Fruit fly (Drosophila melanogaster): Measurements from ENCODE around the gene CG4069.

Gene CG4069

dm6 chr3L:12572366-12572765 lies 35.3 kb upstream of the CG4069 start, which contains the start of gene sowah (continued):
- peak; percentile 10 for TF ChIP-seq CG13296 (GFP tag; optimal IDR thresholded peaks at IDR 0.05)
- TF ChIP-seq CG17385 (GFP tag; optimal IDR thresholded peaks at IDR 0.05): no peak
- TF ChIP-seq Max (GFP tag; optimal IDR thresholded peaks at IDR 0.05): peak; percentile 60
- TF ChIP-seq CG7963 (GFP tag; IDR thresholded peaks at IDR 0.05; ENCODE audit: partially characterized antibody): no peak
- TF ChIP-seq CG6765 (GFP tag; optimal IDR thresholded peaks at IDR 0.05): no peak
- TF ChIP-seq CG7786 (GFP tag; optimal IDR thresholded peaks at IDR 0.05): peak; percentile 43
- TF ChIP-seq lbe (GFP tag; optimal IDR thresholded peaks at IDR 0.05): no peak
- no peak for TF ChIP-seq fd3F (GFP tag; optimal IDR thresholded peaks at IDR 0.05)
- peak; percentile 21 for TF ChIP-seq jing (GFP tag; optimal IDR thresholded peaks at IDR 0.05)
- 0 out of 2 replicates have a peak, but pooled peaks have one; percentile 6 for TF ChIP-seq ssp (GFP tag; IDR thresholded peaks at IDR 0.05)
- peak; percentile 51 for TF ChIP-seq zen (tag; optimal IDR thresholded peaks at IDR 0.05)
- TF ChIP-seq dm (GFP tag; optimal IDR thresholded peaks at IDR 0.05): peak; percentile 52
- peak; percentile 30 for TF ChIP-seq CG13775 (GFP tag; optimal IDR thresholded peaks at IDR 0.05)
- TF ChIP-seq CG7745 (tag; optimal IDR thresholded peaks at IDR 0.05): no peak
- no peak for TF ChIP-seq Hmx (GFP tag; optimal IDR thresholded peaks at IDR 0.05)
- TF ChIP-seq CG7928 (GFP tag; optimal IDR thresholded peaks at IDR 0.05): peak; percentile 100
- TF ChIP-seq sr (GFP tag; IDR thresholded peaks at IDR 0.05): peak; percentile 42; the same call in 1 of the 3 replicates
- TF ChIP-seq CG9932 (GFP tag; IDR thresholded peaks at IDR 0.05): peak; percentile 65
- peak; percentile 44 to 53 for TF ChIP-seq dpn (GFP tag; optimal IDR thresholded peaks at IDR 0.05)
- TF ChIP-seq fd64A (GFP tag; optimal IDR thresholded peaks at IDR 0.05): no peak
- peak; percentile 97 for TF ChIP-seq Ets65A (GFP tag)
- TF ChIP-seq crol (GFP tag; IDR thresholded peaks at IDR 0.05): no peak
- TF ChIP-seq sima (GFP tag; optimal IDR thresholded peaks at IDR 0.05): no peak
- peak; percentile 49; the same call in 1 of the 3 replicates for TF ChIP-seq Dbx (GFP tag; IDR thresholded peaks at IDR 0.05)
- peak; percentile 47 for TF ChIP-seq grau (tag; optimal IDR thresholded peaks at IDR 0.05)
- TF ChIP-seq CG31224 (GFP tag; IDR thresholded peaks at IDR 0.05): no peak
- TF ChIP-seq H2.0 (GFP tag; IDR thresholded peaks at IDR 0.05): no peak
- TF ChIP-seq nau (GFP tag; optimal IDR thresholded peaks at IDR 0.05): no peak
- TF ChIP-seq pum (GFP tag; optimal IDR thresholded peaks at IDR 0.05): no peak
- TF ChIP-seq trem (tag; optimal IDR thresholded peaks at IDR 0.05): peak; percentile 69
- TF ChIP-seq maf-S (GFP tag; optimal IDR thresholded peaks at IDR 0.05): peak; percentile 29
- no peak for TF ChIP-seq aop (GFP tag; IDR thresholded peaks at IDR 0.05)
- peak; percentile 62; the same call in 2 of the 3 replicates for TF ChIP-seq zfh1 (GFP tag; IDR thresholded peaks at IDR 0.05)
- TF ChIP-seq CG1832 (GFP tag; optimal IDR thresholded peaks at IDR 0.05): no peak
- TF ChIP-seq CG13894 (tag; optimal IDR thresholded peaks at IDR 0.05): peak; percentile 47
- TF ChIP-seq CoRest (tag; optimal IDR thresholded peaks at IDR 0.05): peak; percentile 76
- TF ChIP-seq hth (optimal IDR thresholded peaks at IDR 0.05): no peak
- no peak for TF ChIP-seq chinmo (GFP tag; IDR thresholded peaks at IDR 0.05; ENCODE audit: partially characterized antibody)
- TF ChIP-seq Neu2 (GFP tag; optimal IDR thresholded peaks at IDR 0.05; ENCODE audit: borderline replicate concordance): no peak
- peak; percentile 61 for TF ChIP-seq Sin3A (optimal IDR thresholded peaks at IDR 0.05)
- TF ChIP-seq ems (GFP tag; optimal IDR thresholded peaks at IDR 0.05): peak; percentile 31
- TF ChIP-seq ro (GFP tag; IDR thresholded peaks at IDR 0.05): no peak
- no peak for TF ChIP-seq CG14965 (GFP tag; optimal IDR thresholded peaks at IDR 0.05; ENCODE audit: borderline replicate concordance)
- TF ChIP-seq E2f2 (GFP tag; IDR thresholded peaks at IDR 0.05): peak; percentile 57
- TF ChIP-seq MBD-R2 (GFP tag; IDR thresholded peaks at IDR 0.05): peak; percentile 99
- no peak for TF ChIP-seq z (GFP tag; IDR thresholded peaks at IDR 0.05)
- TF ChIP-seq Lpt (GFP tag; optimal IDR thresholded peaks at IDR 0.05): no peak
- no peak for TF ChIP-seq psq (GFP tag; optimal IDR thresholded peaks at IDR 0.05)
- peak; percentile 0 for TF ChIP-seq CG12744 (GFP tag; optimal IDR thresholded peaks at IDR 0.05)
- peak; percentile 24 for TF ChIP-seq B-H2 (GFP tag; optimal IDR thresholded peaks at IDR 0.05)
- no peak for TF ChIP-seq h (optimal IDR thresholded peaks at IDR 0.05)
- TF ChIP-seq HLH54F (GFP tag; optimal IDR thresholded peaks at IDR 0.05): peak; percentile 55
- TF ChIP-seq phol (tag; optimal IDR thresholded peaks at IDR 0.05): peak; percentile 70
